Fruit fly (Drosophila melanogaster): ENCODE data around the gene nero.

DNA sequence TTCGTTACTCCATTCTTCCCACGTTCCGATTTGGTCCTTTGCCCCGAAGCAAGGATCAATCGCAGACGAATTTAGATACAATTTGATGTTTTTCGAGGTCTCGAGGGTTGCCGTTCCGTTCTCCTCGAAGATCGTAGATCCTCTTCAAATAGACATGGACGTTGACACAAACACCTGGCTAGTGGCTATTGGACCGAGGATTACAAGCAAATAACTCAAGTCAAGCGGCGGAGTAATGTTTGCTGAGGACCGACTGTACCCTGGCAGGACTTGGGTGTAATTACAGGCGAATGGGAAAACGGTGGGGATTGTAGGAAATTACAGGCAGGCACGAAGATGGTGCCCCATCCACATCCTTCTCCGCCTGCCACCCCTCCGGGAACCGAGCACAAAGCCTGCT lies 49.8 kb downstream of the nero start:
- TF ChIP-seq Sox102F (GFP tag; optimal IDR thresholded peaks at IDR 0.05), result no peak
- no peak for TF ChIP-seq Sox14 (GFP tag; optimal IDR thresholded peaks at IDR 0.05)

Data from whole organism, prepupa.